Worm (Caenorhabditis elegans): ENCODE measurements around the gene dmsr-14.
A peak's percentile ranks its signal among the peaks of the same experiment; 100 is the strongest.

dmsr-14 gene

ce11 chrV:6792565-6792964 is 24.5 kb downstream of the dmsr-14 start, which contains the start of gene gck-2:
TSS of gene gck-2 (minus strand) at chrV:6792665.
- TF ChIP-seq blmp-1 (tag; optimal IDR thresholded peaks at IDR 0.05) (no peak), dsc-1 (tag; optimal IDR thresholded peaks at IDR 0.05) (no peak), elt-2 (tag; optimal IDR thresholded peaks at IDR 0.05) (no peak), unc-98 (GFP tag; IDR thresholded peaks at IDR 0.05) (no peak)

- TF ChIP-seq mab-9 (GFP tag; IDR thresholded peaks at IDR 0.05) (no peak), ceh-8 (GFP tag; optimal IDR thresholded peaks at IDR 0.05) (no peak), elt-2 (tag; optimal IDR thresholded peaks at IDR 0.05) (no peak), efl-3 (GFP tag; optimal IDR thresholded peaks at IDR 0.05) (no peak), efl-1 (optimal IDR thresholded peaks at IDR 0.05) (peak in 1 of 2 experiments; percentile 68), efl-1 (GFP tag; optimal IDR thresholded peaks at IDR 0.05 in 1 of 2) (peak; percentile 38 to 86), lin-35 (GFP tag; optimal IDR thresholded peaks at IDR 0.05) (peak in 1 of 2 experiments; percentile 30), dpl-1 (GFP tag; optimal IDR thresholded peaks at IDR 0.05) (peak in 1 of 3 experiments; percentile 43)
These were observed 29.1 kb downstream of the dmsr-14 start, which contains the start of gene ZC404.2 for ce11 chrV:6787906-6788430. TSS of gene ZC404.2 (plus strand) at chrV:6787952.

ce11 chrV:6784853-6785492 is 32.1 kb downstream of the dmsr-14 start, which contains the start of the genes spn-4 and spe-39:
TSS of gene spn-4 (minus strand) at chrV:6784903.
TSS of gene spe-39 (plus strand) at chrV:6785451.
- TF ChIP-seq ztf-11 (tag; optimal IDR thresholded peaks at IDR 0.05) (peak in 1 of 2 experiments; percentile 72), lir-3 (tag; optimal IDR thresholded peaks at IDR 0.05; ENCODE audit: poor library complexity) (peak; percentile 67), elt-3 (tag; optimal IDR thresholded peaks at IDR 0.05) (peak in 2 of 6 experiments; percentile 42 to 55), lin-14 (GFP tag; optimal IDR thresholded peaks at IDR 0.05) (peak; percentile 68), mef-2 (tag; optimal IDR thresholded peaks at IDR 0.05) (no peak), pag-3 (tag; optimal IDR thresholded peaks at IDR 0.05; ENCODE audit: borderline replicate concordance, insufficient read depth) (no peak), fkh-8 (tag; optimal IDR thresholded peaks at IDR 0.05) (peak; percentile 29), snpc-4 (tag; optimal IDR thresholded peaks at IDR 0.05) (peak; percentile 88), Y116A8C.19 (tag; optimal IDR thresholded peaks at IDR 0.05; ENCODE audit: borderline replicate concordance) (no peak), ceh-63 (GFP tag; optimal IDR thresholded peaks at IDR 0.05) (no peak), nhr-90 (tag; optimal IDR thresholded peaks at IDR 0.05; ENCODE audit: poor library complexity) (peak; percentile 81), nhr-77 (tag; optimal IDR thresholded peaks at IDR 0.05) (no peak), dpl-1 (GFP tag; optimal IDR thresholded peaks at IDR 0.05) (peak; percentile 94 to 95 (median 94)), egl-13 (tag; optimal IDR thresholded peaks at IDR 0.05) (peak; percentile 69), lsy-2 (tag; optimal IDR thresholded peaks at IDR 0.05) (peak; percentile 76 to 78), nhr-20 (tag; optimal IDR thresholded peaks at IDR 0.05) (peak; percentile 84), aly-2 (tag; optimal IDR thresholded peaks at IDR 0.05) (peak; percentile 54), ztf-4 (tag; optimal IDR thresholded peaks at IDR 0.05) (peak; percentile 9), pqm-1 (tag; optimal IDR thresholded peaks at IDR 0.05) (no peak), nhr-76 (tag; optimal IDR thresholded peaks at IDR 0.05) (peak; percentile 51), grh-1 (GFP tag; IDR thresholded peaks at IDR 0.05) (peak; percentile 35), blmp-1 (tag; optimal IDR thresholded peaks at IDR 0.05) (peak; percentile 66), skn-1 (tag; optimal IDR thresholded peaks at IDR 0.05) (peak; percentile 90), vab-15 (tag; optimal IDR thresholded peaks at IDR 0.05) (no peak), nhr-28 (tag; optimal IDR thresholded peaks at IDR 0.05) (no peak), unc-98 (GFP tag; IDR thresholded peaks at IDR 0.05) (no peak), lin-39 (tag; optimal IDR thresholded peaks at IDR 0.05) (peak; percentile 80), ces-1 (GFP tag; optimal IDR thresholded peaks at IDR 0.05) (no peak), sup-37 (GFP tag; optimal IDR thresholded peaks at IDR 0.05) (no peak), nhr-237 (tag; optimal IDR thresholded peaks at IDR 0.05) (no peak), snu-23 (GFP tag; optimal IDR thresholded peaks at IDR 0.05) (peak; percentile 84), alr-1 (tag; optimal IDR thresholded peaks at IDR 0.05; ENCODE audit: borderline replicate concordance) (no peak), ama-1 (optimal IDR thresholded peaks at IDR 0.05) (peak; percentile 1), lin-15B (tag; optimal IDR thresholded peaks at IDR 0.05) (peak; percentile 57), hlh-17 (GFP tag; optimal IDR thresholded peaks at IDR 0.05; ENCODE audit: borderline replicate concordance) (no peak), nhr-84 (tag; optimal IDR thresholded peaks at IDR 0.05) (no peak), sptf-1 (tag; optimal IDR thresholded peaks at IDR 0.05) (no peak), ceh-90 (tag; optimal IDR thresholded peaks at IDR 0.05) (peak; percentile 46)

Measured in whole organism, L1 larva.